Fruit fly (Drosophila melanogaster): ENCODE results near the gene CG17375.
A peak's percentile ranks its signal among the peaks of the same experiment; 100 is the strongest.

CG17375 gene

dm6 chr2L:6833661-6834073 is 28.1 kb upstream of the CG17375 start (continued):
- TF ChIP-seq CG15601 (tag; optimal IDR thresholded peaks at IDR 0.05), result no peak
- no peak for TF ChIP-seq CG4730 (GFP tag; IDR thresholded peaks at IDR 0.05)
- peak; percentile 99 for TF ChIP-seq Nf-YB (GFP tag; optimal IDR thresholded peaks at IDR 0.05)
- no peak for TF ChIP-seq CG8359 (GFP tag; optimal IDR thresholded peaks at IDR 0.05; ENCODE audit: borderline replicate concordance)
- no peak for TF ChIP-seq CG11560 (tag; IDR thresholded peaks at IDR 0.05)
- TF ChIP-seq Vsx1 (GFP tag; optimal IDR thresholded peaks at IDR 0.05), result no peak
- TF ChIP-seq pnt (GFP tag; optimal IDR thresholded peaks at IDR 0.05), result no peak
- no peak for TF ChIP-seq crc (GFP tag; optimal IDR thresholded peaks at IDR 0.05)
- no peak for TF ChIP-seq Mad (GFP tag; optimal IDR thresholded peaks at IDR 0.05)
- no peak for TF ChIP-seq CG6272 (GFP tag; IDR thresholded peaks at IDR 0.05)
- peak; percentile 7 for TF ChIP-seq CG4328 (GFP tag; optimal IDR thresholded peaks at IDR 0.05)
- no peak for TF ChIP-seq CG11398 (GFP tag; optimal IDR thresholded peaks at IDR 0.05)
- TF ChIP-seq CG17802 (tag; optimal IDR thresholded peaks at IDR 0.05), result no peak
- no peak for TF ChIP-seq CG10654 (GFP tag; optimal IDR thresholded peaks at IDR 0.05)
- TF ChIP-seq HHEX (GFP tag; optimal IDR thresholded peaks at IDR 0.05), result no peak
- TF ChIP-seq fu2 (GFP tag; optimal IDR thresholded peaks at IDR 0.05), result no peak
- TF ChIP-seq CG4282 (GFP tag; optimal IDR thresholded peaks at IDR 0.05), result no peak
- no peak for TF ChIP-seq TFAM (GFP tag; optimal IDR thresholded peaks at IDR 0.05)
- TF ChIP-seq Bteb2 (GFP tag; optimal IDR thresholded peaks at IDR 0.05), result no peak
- TF ChIP-seq cad (GFP tag; optimal IDR thresholded peaks at IDR 0.05), result no peak
- TF ChIP-seq CG4854 (GFP tag; optimal IDR thresholded peaks at IDR 0.05), result no peak
- no peak for TF ChIP-seq nerfin-2 (GFP tag; IDR thresholded peaks at IDR 0.05; ENCODE audit: partially characterized antibody)
- no peak for TF ChIP-seq Dref (GFP tag; IDR thresholded peaks at IDR 0.05)
- no peak for TF ChIP-seq CG17612 (GFP tag; IDR thresholded peaks at IDR 0.05)
- no peak for TF ChIP-seq jigr1 (GFP tag; IDR thresholded peaks at IDR 0.05)
- no peak for TF ChIP-seq CG7271 (tag; optimal IDR thresholded peaks at IDR 0.05)
- TF ChIP-seq otp (GFP tag; IDR thresholded peaks at IDR 0.05), result no peak
- TF ChIP-seq ranshi (GFP tag; IDR thresholded peaks at IDR 0.05), result no peak
- no peak for TF ChIP-seq vfl (GFP tag; optimal IDR thresholded peaks at IDR 0.05)
- TF ChIP-seq Pdp1 (GFP tag; optimal IDR thresholded peaks at IDR 0.05), result no peak
- peak; percentile 58 for TF ChIP-seq crol (GFP tag; IDR thresholded peaks at IDR 0.05)
- no peak for TF ChIP-seq esg (GFP tag; conservative IDR thresholded peaks at IDR 0.05)
- TF ChIP-seq danr (GFP tag; IDR thresholded peaks at IDR 0.05), result no peak
- no peak for TF ChIP-seq CG34224 (GFP tag; IDR thresholded peaks at IDR 0.05; ENCODE audit: partially characterized antibody)
- peak; percentile 3 for TF ChIP-seq exex (tag; optimal IDR thresholded peaks at IDR 0.05)
- TF ChIP-seq CG5953 (GFP tag; IDR thresholded peaks at IDR 0.05), result no peak
- no peak for TF ChIP-seq Ada2b (GFP tag; IDR thresholded peaks at IDR 0.05)
- no peak for TF ChIP-seq bab2 (GFP tag; optimal IDR thresholded peaks at IDR 0.05)
- TF ChIP-seq hbn (GFP tag; IDR thresholded peaks at IDR 0.05; ENCODE audit: partially characterized antibody), result no peak
- TF ChIP-seq Ets65A (GFP tag), result peak; percentile 88
- TF ChIP-seq chm (GFP tag; IDR thresholded peaks at IDR 0.05), result 0 out of 2 replicates have a peak, but pooled peaks have one; percentile 35
- no peak for TF ChIP-seq CG15011 (GFP tag; optimal IDR thresholded peaks at IDR 0.05)
- no peak for TF ChIP-seq unpg (GFP tag; optimal IDR thresholded peaks at IDR 0.05)
- TF ChIP-seq CG3726 (GFP tag; IDR thresholded peaks at IDR 0.05), result no peak
- TF ChIP-seq Eip74EF (GFP tag; optimal IDR thresholded peaks at IDR 0.05), result no peak
- no peak for TF ChIP-seq Hr78 (GFP tag; optimal IDR thresholded peaks at IDR 0.05)
- no peak for TF ChIP-seq bowl (GFP tag; IDR thresholded peaks at IDR 0.05)
- TF ChIP-seq wdn (GFP tag; IDR thresholded peaks at IDR 0.05), result no peak
- TF ChIP-seq gt (GFP tag; IDR thresholded peaks at IDR 0.05), result no peak
- TF ChIP-seq CG12104 (GFP tag; optimal IDR thresholded peaks at IDR 0.05), result no peak
- TF ChIP-seq Sox100B (GFP tag; optimal IDR thresholded peaks at IDR 0.05), result no peak
- no peak for TF ChIP-seq CG18764 (GFP tag; optimal IDR thresholded peaks at IDR 0.05)
